Fruit fly (Drosophila melanogaster): ENCODE measurements around the gene gammaSnap2.

gammaSnap2 gene

DNA sequence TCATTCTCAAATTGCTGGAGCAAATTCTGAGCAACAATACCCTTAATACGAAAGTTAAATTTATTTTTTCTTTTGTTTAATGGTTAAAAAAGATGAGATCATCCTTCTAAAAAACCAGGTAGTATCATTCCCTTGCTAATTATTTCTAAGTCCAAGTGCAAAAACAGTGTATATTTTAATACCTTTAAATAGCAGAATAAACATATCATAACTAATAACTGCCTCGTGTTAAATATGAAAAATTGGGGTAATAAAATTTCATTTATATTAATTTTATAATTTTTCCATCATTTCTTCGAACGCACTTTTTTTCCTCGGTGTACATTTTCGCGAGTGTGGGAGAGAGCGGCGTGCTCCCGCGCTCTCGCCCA, 9.4 kb downstream of the gammaSnap2 start (continued):
- TF ChIP-seq NfI (GFP tag; optimal IDR thresholded peaks at IDR 0.05): no peak
- TF ChIP-seq CG14441 (GFP tag; IDR thresholded peaks at IDR 0.05): no peak
- peak; percentile 34 for TF ChIP-seq D19A (tag; optimal IDR thresholded peaks at IDR 0.05)
- no peak for TF ChIP-seq ac (GFP tag; optimal IDR thresholded peaks at IDR 0.05)
- no peak for TF ChIP-seq slp2 (GFP tag; optimal IDR thresholded peaks at IDR 0.05)
- no peak for TF ChIP-seq yki (optimal IDR thresholded peaks at IDR 0.05)
- TF ChIP-seq CG3847 (GFP tag; IDR thresholded peaks at IDR 0.05): no peak
- TF ChIP-seq CG30403 (GFP tag; optimal IDR thresholded peaks at IDR 0.05): peak; percentile 44
- peak; percentile 12 for TF ChIP-seq CG10209 (GFP tag; optimal IDR thresholded peaks at IDR 0.05)
- no peak for TF ChIP-seq Camta (GFP tag; optimal IDR thresholded peaks at IDR 0.05)
- no peak for TF ChIP-seq otp (GFP tag; IDR thresholded peaks at IDR 0.05)
- TF ChIP-seq CG2875 (GFP tag; optimal IDR thresholded peaks at IDR 0.05): no peak
- peak; percentile 25 for TF ChIP-seq az2 (GFP tag; optimal IDR thresholded peaks at IDR 0.05)
- TF ChIP-seq pzg (GFP tag; optimal IDR thresholded peaks at IDR 0.05): no peak
- TF ChIP-seq CG15696 (tag; optimal IDR thresholded peaks at IDR 0.05): peak; percentile 24
- no peak for TF ChIP-seq Atf3 (GFP tag; optimal IDR thresholded peaks at IDR 0.05)
- TF ChIP-seq E2f1 (GFP tag; IDR thresholded peaks at IDR 0.05): no peak
- 0 out of 3 replicates have a peak, but pooled peaks have one; percentile 30 for TF ChIP-seq CG11093 (GFP tag; IDR thresholded peaks at IDR 0.05)
- TF ChIP-seq CG6854 (GFP tag; optimal IDR thresholded peaks at IDR 0.05): no peak
- no peak for TF ChIP-seq Pdp1 (GFP tag; optimal IDR thresholded peaks at IDR 0.05)
- peak; percentile 21 for TF ChIP-seq tio (GFP tag; optimal IDR thresholded peaks at IDR 0.05)
- TF ChIP-seq CG9727 (GFP tag; optimal IDR thresholded peaks at IDR 0.05): peak; percentile 54
- no peak for TF ChIP-seq Bteb2 (GFP tag; optimal IDR thresholded peaks at IDR 0.05)
- TF ChIP-seq ind (GFP tag; optimal IDR thresholded peaks at IDR 0.05): peak; percentile 4
- TF ChIP-seq Hmr (GFP tag; optimal IDR thresholded peaks at IDR 0.05): peak; percentile 2
- TF ChIP-seq PHDP (tag; optimal IDR thresholded peaks at IDR 0.05): peak; percentile 23
- TF ChIP-seq CG11696 (GFP tag; IDR thresholded peaks at IDR 0.05): no peak
- no peak for TF ChIP-seq sob (GFP tag; IDR thresholded peaks at IDR 0.05)
- no peak for TF ChIP-seq CG34224 (GFP tag; IDR thresholded peaks at IDR 0.05; ENCODE audit: partially characterized antibody)
- no peak for TF ChIP-seq HmgD (GFP tag; optimal IDR thresholded peaks at IDR 0.05)
- TF ChIP-seq CG30431 (GFP tag; optimal IDR thresholded peaks at IDR 0.05): no peak
- TF ChIP-seq Poxn (GFP tag; IDR thresholded peaks at IDR 0.05): no peak
- TF ChIP-seq insv (GFP tag; optimal IDR thresholded peaks at IDR 0.05): no peak
- no peak for TF ChIP-seq pb (GFP tag; optimal IDR thresholded peaks at IDR 0.05)
- no peak for TF ChIP-seq gcm (GFP tag; optimal IDR thresholded peaks at IDR 0.05)
- TF ChIP-seq CG16815 (GFP tag; optimal IDR thresholded peaks at IDR 0.05): no peak
- no peak for TF ChIP-seq CG32767 (GFP tag; IDR thresholded peaks at IDR 0.05)
- peak; percentile 49 for TF ChIP-seq CG11504 (tag; optimal IDR thresholded peaks at IDR 0.05)
- no peak for TF ChIP-seq CG1529 (GFP tag; optimal IDR thresholded peaks at IDR 0.05)
- no peak for TF ChIP-seq nau (GFP tag; optimal IDR thresholded peaks at IDR 0.05)
- no peak for TF ChIP-seq CG9876 (GFP tag; optimal IDR thresholded peaks at IDR 0.05)
- TF ChIP-seq CG2678 (tag; optimal IDR thresholded peaks at IDR 0.05): peak; percentile 30
- TF ChIP-seq CG8388 (GFP tag; optimal IDR thresholded peaks at IDR 0.05): peak; percentile 13
- TF ChIP-seq kah (GFP tag; optimal IDR thresholded peaks at IDR 0.05): no peak
- TF ChIP-seq cwo (GFP tag; optimal IDR thresholded peaks at IDR 0.05): no peak
- TF ChIP-seq CG31441 (GFP tag; IDR thresholded peaks at IDR 0.05): peak; percentile 45
- TF ChIP-seq crc (GFP tag; optimal IDR thresholded peaks at IDR 0.05): no peak
- peak; percentile 22 for TF ChIP-seq CG18619 (GFP tag; optimal IDR thresholded peaks at IDR 0.05)
- no peak for TF ChIP-seq CG15514 (GFP tag; optimal IDR thresholded peaks at IDR 0.05)
- 0 out of 2 replicates have a peak, but pooled peaks have one; percentile 8 for TF ChIP-seq Ptx1 (GFP tag; IDR thresholded peaks at IDR 0.05)
- TF ChIP-seq CG4424 (GFP tag; optimal IDR thresholded peaks at IDR 0.05): peak; percentile 39
- no peak for TF ChIP-seq wdn (GFP tag; IDR thresholded peaks at IDR 0.05)

All from whole organism, embryonic.